Worm (Caenorhabditis elegans) whole organism, L4/young adult: ENCODE data around the gene fbxa-152.
"Not testable (repeated sequence)": the region's sequence is repeated elsewhere in the genome, so short reads cannot be mapped to it uniquely, and the experiment has no call there.

Source experiments
- W03F9.2 ChIP-seq: fragments of 150-350 bp; optimal IDR thresholded peaks from 2 replicates; lab custom pipeline; 2014; ENCODE audit warnings: missing biosample characterization, missing genetic modification characterization
- dao-5 ChIP-seq: sonication (generic microtip); optimal IDR thresholded peaks from 2 replicates; lab custom pipeline; 2016; ENCODE audit warnings: missing genotype, missing genetic modification characterization, moderate library complexity, missing compliant biosample characterization
- him-1 ChIP-seq: sonication (generic microtip); optimal IDR thresholded peaks from 2 replicates; lab custom pipeline; 2016; ENCODE audit warnings: missing genotype, missing genetic modification reagents, missing genetic modification characterization, missing compliant biosample characterization

fbxa-152 gene

ce11 chrV:15602253-15602652, at the start of gene fbxa-152:
Gene fbxa-152 (minus strand): TSS chrV:15602353.
- TF ChIP-seq W03F9.2 (tag; lab: Kevin White, UChicago) (no peak), dao-5 (no peak), him-1 (no peak)

- no peak for TF ChIP-seq dao-5
- no peak for TF ChIP-seq him-1
- TF ChIP-seq W03F9.2 (tag; lab: Kevin White, UChicago), result no peak
Measured at ce11 chrV:15650167-15650566, 48.0 kb upstream of the fbxa-152 start, which contains the start of gene sru-42. Gene sru-42 (plus strand): TSS chrV:15650467.

- not testable (repeated sequence) for TF ChIP-seq dao-5; W03F9.2 (tag; lab: Kevin White, UChicago); him-1
Measured at ce11 chrV:15647536-15648085, 45.5 kb upstream of the fbxa-152 start, which contains the start of the genes C55A1.7 and C55A1.6. Gene C55A1.7 (minus strand): TSS chrV:15647636. Gene C55A1.6 (plus strand): TSS chrV:15648035.

- TF ChIP-seq dao-5, result no peak
- no peak for TF ChIP-seq W03F9.2 (tag; lab: Kevin White, UChicago)
- TF ChIP-seq him-1, result no peak
Measured at ce11 chrV:15644575-15644974, 42.4 kb upstream of the fbxa-152 start, which contains the start of gene str-23. Gene str-23 (plus strand): TSS chrV:15644875.

- not testable (repeated sequence) for TF ChIP-seq W03F9.2 (tag; lab: Kevin White, UChicago); dao-5; him-1
Measured at ce11 chrV:15643192-15643591, 41.0 kb upstream of the fbxa-152 start, which contains the start of gene C55A1.4. Gene C55A1.4 (minus strand): TSS chrV:15643292.

ce11 chrV:15638853-15639252, 36.7 kb upstream of the fbxa-152 start, which contains the start of gene srz-44:
Gene srz-44 (minus strand): TSS chrV:15638953.
- TF ChIP-seq W03F9.2 (tag; lab: Kevin White, UChicago), result no peak
- TF ChIP-seq him-1, result no peak
- TF ChIP-seq dao-5, result no peak

ce11 chrV:15629543-15629942, 27.4 kb upstream of the fbxa-152 start, which contains the start of gene str-248:
Gene str-248 (minus strand): TSS chrV:15629643.
- no peak for TF ChIP-seq dao-5
- no peak for TF ChIP-seq him-1
- no peak for TF ChIP-seq W03F9.2 (tag; lab: Kevin White, UChicago)

- TF ChIP-seq dao-5 (no peak), him-1 (no peak), W03F9.2 (tag; lab: Kevin White, UChicago) (no peak)
Measured at ce11 chrV:15625561-15625960, 23.4 kb upstream of the fbxa-152 start, which contains the start of gene C55A1.11. Gene C55A1.11 (plus strand): TSS chrV:15625861.

ce11 chrV:15621518-15621917, 19.4 kb upstream of the fbxa-152 start, which contains the start of gene C55A1.1:
Gene C55A1.1 (plus strand): TSS chrV:15621818.
- TF ChIP-seq W03F9.2 (tag; lab: Kevin White, UChicago) (no peak), dao-5 (no peak), him-1 (no peak)

- TF ChIP-seq him-1 (no peak), W03F9.2 (tag; lab: Kevin White, UChicago) (no peak), dao-5 (no peak)
Measured at ce11 chrV:15614534-15614933, 12.4 kb upstream of the fbxa-152 start.

- no peak for TF ChIP-seq W03F9.2 (tag; lab: Kevin White, UChicago)
- TF ChIP-seq dao-5, result no peak
- TF ChIP-seq him-1, result no peak
Measured at ce11 chrV:15612886-15613285, 10.7 kb upstream of the fbxa-152 start, which contains the start of gene str-263. Gene str-263 (plus strand): TSS chrV:15613186.

- TF ChIP-seq him-1 (no peak), dao-5 (no peak), W03F9.2 (tag; lab: Kevin White, UChicago) (no peak)
Measured at ce11 chrV:15610350-15610940, 8.3 kb upstream of the fbxa-152 start, which contains the start of the genes fbxa-153 and str-12. Gene fbxa-153 (minus strand): TSS chrV:15610384. Gene str-12 (plus strand): TSS chrV:15610890.

ce11 chrV:15605045-15605444, 2.9 kb upstream of the fbxa-152 start, which contains the start of gene fbxa-154:
Gene fbxa-154 (minus strand): TSS chrV:15605145.
- TF ChIP-seq dao-5, result no peak
- no peak for TF ChIP-seq W03F9.2 (tag; lab: Kevin White, UChicago)
- TF ChIP-seq him-1, result no peak

- TF ChIP-seq W03F9.2 (tag; lab: Kevin White, UChicago); him-1; dao-5: not testable (repeated sequence)
Measured at ce11 chrV:15599762-15600161, 2.4 kb downstream of the fbxa-152 start, which contains the start of gene B0391.14. Gene B0391.14 (minus strand): TSS chrV:15599862.

ce11 chrV:15594573-15594972, 7.6 kb downstream of the fbxa-152 start, which contains the start of gene fbxa-139:
Gene fbxa-139 (minus strand): TSS chrV:15594673.
- TF ChIP-seq him-1, result no peak
- no peak for TF ChIP-seq dao-5
- TF ChIP-seq W03F9.2 (tag; lab: Kevin White, UChicago), result no peak
